Fruit fly (Drosophila melanogaster) whole organism, prepupa: ENCODE data around the gene Atf3.

ENCODE experiments used
- CG10669 ChIP-seq: fragments of 200-800 bp; sonication (Bioruptor generic); optimal IDR thresholded peaks from 3 replicates; lab custom pipeline; 2018; ENCODE audit warnings: missing biosample characterization, mild to moderate bottlenecking, missing genetic modification characterization, moderate library complexity
- CG16779 ChIP-seq: fragments of 200-800 bp; sonication (Bioruptor generic); optimal IDR thresholded peaks from 3 replicates; lab custom pipeline; 2017; ENCODE audit warnings: missing biosample characterization, mild to moderate bottlenecking, missing genetic modification characterization
- CG32006 ChIP-seq: fragments of 200-800 bp; sonication (Bioruptor generic); optimal IDR thresholded peaks from 3 replicates; lab custom pipeline; 2017; ENCODE audit warnings: missing biosample characterization, mild to moderate bottlenecking, missing genetic modification characterization
- CG8632 ChIP-seq: fragments of 200-800 bp; sonication (Bioruptor generic); optimal IDR thresholded peaks from 3 replicates; lab custom pipeline; 2016; ENCODE audit warnings: missing biosample characterization, missing genetic modification characterization
- Ets21C ChIP-seq: fragments of 200-800 bp; sonication (Bioruptor generic); optimal IDR thresholded peaks from 3 replicates; lab custom pipeline; 2016; ENCODE audit warnings: missing biosample characterization, missing genetic modification characterization
- Hr39 ChIP-seq: fragments of 200-800 bp; sonication (Bioruptor generic); optimal IDR thresholded peaks from 2 replicates; lab custom pipeline; 2016; ENCODE audit warnings: missing biosample characterization, missing genetic modification characterization
- OdsH ChIP-seq: fragments of 200-800 bp; sonication (Bioruptor generic); optimal IDR thresholded peaks from 3 replicates; lab custom pipeline; 2016; ENCODE audit warnings: missing biosample characterization, missing genetic modification characterization
- Sox14 ChIP-seq: fragments of 200-800 bp; sonication (Bioruptor generic); optimal IDR thresholded peaks from 3 replicates; lab custom pipeline; 2016; ENCODE audit warnings: missing biosample characterization, missing genetic modification characterization

DNA sequence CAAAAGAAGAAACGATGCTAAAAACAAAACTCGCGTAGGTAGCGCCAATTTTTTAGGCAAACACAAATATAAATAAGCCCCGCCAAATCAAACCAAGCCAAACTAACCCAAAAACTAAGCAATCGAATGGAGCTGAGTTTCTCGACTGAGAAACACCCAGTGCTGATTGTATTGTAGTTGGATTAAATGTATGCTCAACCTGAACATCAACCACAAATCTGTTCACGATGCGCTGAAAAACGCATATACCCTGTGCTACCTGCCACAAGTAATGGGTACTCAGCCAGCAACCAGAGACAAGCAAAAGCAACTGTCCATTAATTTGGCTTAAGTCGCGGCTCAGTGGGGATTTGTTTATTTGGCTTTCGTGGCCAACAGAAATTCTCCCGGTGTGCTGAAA is 14.8 kb downstream of the Atf3 start:
- TF ChIP-seq Ets21C (GFP tag; lab: Kevin White, UChicago), result no peak
- peak; percentile 24 for TF ChIP-seq CG32006 (GFP tag; lab: Kevin White, UChicago)
- peak; percentile 5 for TF ChIP-seq Hr39 (GFP tag; lab: Kevin White, UChicago)
- TF ChIP-seq OdsH, result peak; percentile 28
- TF ChIP-seq CG10669 (GFP tag; lab: Kevin White, UChicago), result no peak
- TF ChIP-seq CG8632, result no peak
- no peak for TF ChIP-seq Sox14
- TF ChIP-seq CG16779 (tag; lab: Kevin White, UChicago), result no peak
